Fruit fly (Drosophila melanogaster): ENCODE data around the gene Exo84.

The Exo84 gene

dm6 chr3R:26012801-26013663 lies 39.0 kb downstream of the Exo84 start (continued):
- TF ChIP-seq CG1832 (GFP tag; optimal IDR thresholded peaks at IDR 0.05): no peak
- no peak for TF ChIP-seq Mad (GFP tag; optimal IDR thresholded peaks at IDR 0.05)
- TF ChIP-seq Eip74EF (GFP tag; optimal IDR thresholded peaks at IDR 0.05): peak in 1 of 2 experiments; percentile 21
- no peak for TF ChIP-seq al (GFP tag; IDR thresholded peaks at IDR 0.05)
- TF ChIP-seq CG3847 (GFP tag; IDR thresholded peaks at IDR 0.05): no peak
- TF ChIP-seq hkb (optimal IDR thresholded peaks at IDR 0.05): no peak
- no peak for TF ChIP-seq hkb (GFP tag; IDR thresholded peaks at IDR 0.05)
- no peak for TF ChIP-seq Bdp1 (GFP tag; optimal IDR thresholded peaks at IDR 0.05)
- TF ChIP-seq schlank (tag; optimal IDR thresholded peaks at IDR 0.05): no peak
- no peak for TF ChIP-seq Atf6 (GFP tag; IDR thresholded peaks at IDR 0.05)
- peak; percentile 74 for TF ChIP-seq CG10267 (tag; optimal IDR thresholded peaks at IDR 0.05)
- no peak for TF ChIP-seq CG3995 (GFP tag; optimal IDR thresholded peaks at IDR 0.05)
- peak; percentile 32 for TF ChIP-seq CG7556 (GFP tag; optimal IDR thresholded peaks at IDR 0.05)
- TF ChIP-seq jigr1 (GFP tag; IDR thresholded peaks at IDR 0.05): no peak
- TF ChIP-seq CG17385 (GFP tag; optimal IDR thresholded peaks at IDR 0.05): peak; percentile 12
- no peak for TF ChIP-seq Dll (GFP tag; IDR thresholded peaks at IDR 0.05; ENCODE audit: partially characterized antibody)
- TF ChIP-seq dpn (GFP tag; optimal IDR thresholded peaks at IDR 0.05): peak in 1 of 2 experiments; percentile 2
- peak; percentile 61 for TF ChIP-seq unpg (GFP tag; optimal IDR thresholded peaks at IDR 0.05)
- peak; percentile 70 for TF ChIP-seq Spps (tag; optimal IDR thresholded peaks at IDR 0.05)
- 0 out of 2 replicates have a peak, but pooled peaks have one; percentile 13 for TF ChIP-seq sob (GFP tag; IDR thresholded peaks at IDR 0.05)
- TF ChIP-seq ind (GFP tag; optimal IDR thresholded peaks at IDR 0.05): no peak
- no peak for TF ChIP-seq CG3281 (GFP tag; optimal IDR thresholded peaks at IDR 0.05)
- TF ChIP-seq ac (GFP tag; optimal IDR thresholded peaks at IDR 0.05): no peak
- no peak for TF ChIP-seq CG11560 (tag; IDR thresholded peaks at IDR 0.05)
- no peak for TF ChIP-seq CG1792 (GFP tag; optimal IDR thresholded peaks at IDR 0.05)
- TF ChIP-seq CG2712 (tag; optimal IDR thresholded peaks at IDR 0.05): peak; percentile 86
- TF ChIP-seq CTCF (GFP tag; optimal IDR thresholded peaks at IDR 0.05): no peak
- no peak for TF ChIP-seq CG10321 (GFP tag; IDR thresholded peaks at IDR 0.05)
- peak; percentile 48 for TF ChIP-seq CG11504 (tag; optimal IDR thresholded peaks at IDR 0.05)
- TF ChIP-seq YL-1 (GFP tag; optimal IDR thresholded peaks at IDR 0.05): no peak
- no peak for TF ChIP-seq cato (GFP tag; optimal IDR thresholded peaks at IDR 0.05; ENCODE audit: borderline replicate concordance)
- TF ChIP-seq slbo (GFP tag; IDR thresholded peaks at IDR 0.05): no peak
- no peak for TF ChIP-seq tx (GFP tag; optimal IDR thresholded peaks at IDR 0.05)
- TF ChIP-seq CG18619 (GFP tag; optimal IDR thresholded peaks at IDR 0.05): no peak
- TF ChIP-seq ro (GFP tag; IDR thresholded peaks at IDR 0.05): no peak
- no peak for TF ChIP-seq maf-S (GFP tag; optimal IDR thresholded peaks at IDR 0.05)
- TF ChIP-seq Ravus (GFP tag; IDR thresholded peaks at IDR 0.05): no peak
- no peak for TF ChIP-seq CG11696 (GFP tag; IDR thresholded peaks at IDR 0.05)
- TF ChIP-seq klu (GFP tag; IDR thresholded peaks at IDR 0.05): no peak
- no peak for TF ChIP-seq Fer3 (tag; optimal IDR thresholded peaks at IDR 0.05)
- TF ChIP-seq CG3726 (GFP tag; IDR thresholded peaks at IDR 0.05): no peak
- TF ChIP-seq ci (GFP tag; IDR thresholded peaks at IDR 0.05): no peak
- TF ChIP-seq CG2875 (GFP tag; optimal IDR thresholded peaks at IDR 0.05): no peak
- no peak for TF ChIP-seq CG6791 (GFP tag; IDR thresholded peaks at IDR 0.05; ENCODE audit: partially characterized antibody)
- no peak for TF ChIP-seq Max (GFP tag; optimal IDR thresholded peaks at IDR 0.05)
- no peak for TF ChIP-seq Poxn (GFP tag; IDR thresholded peaks at IDR 0.05)
- TF ChIP-seq CG6654 (GFP tag; optimal IDR thresholded peaks at IDR 0.05): no peak
- TF ChIP-seq CG8478 (optimal IDR thresholded peaks at IDR 0.05): no peak
- no peak for TF ChIP-seq lab (GFP tag; optimal IDR thresholded peaks at IDR 0.05)
- TF ChIP-seq lilli (GFP tag; optimal IDR thresholded peaks at IDR 0.05): peak; percentile 2
- no peak for TF ChIP-seq CG15479 (GFP tag; optimal IDR thresholded peaks at IDR 0.05)

Data from whole organism, embryonic.